Worm (Caenorhabditis elegans) whole organism, L4 larva: Measurements from ENCODE around the gene R08C7.11.
A peak's percentile ranks its signal among the peaks of the same experiment; 100 is the strongest.

ENCODE experiments used
- R02D3.7 ChIP-seq: fragments of 150-350 bp; sonication (generic microtip); optimal IDR thresholded peaks from 3 replicates; lab custom pipeline; 2014; ENCODE audit warnings: missing biosample characterization, missing genetic modification characterization
- T26A8.4 ChIP-seq: fragments of 200-800 bp; sonication (Bioruptor generic); IDR thresholded peaks from 2 replicates; pipeline ENCODE4 v1.3.6; 2022; ENCODE audit warnings: missing genetic modification characterization, missing compliant biosample characterization
- Y5F2A.4 ChIP-seq: fragments of 200-800 bp; sonication (Bioruptor generic); optimal IDR thresholded peaks from 2 replicates; lab custom pipeline; 2018; ENCODE audit warnings: mild to moderate bottlenecking, missing genetic modification characterization, missing compliant biosample characterization
- Y75B8A.6 ChIP-seq: fragments of 200-800 bp; sonication (Bioruptor generic); IDR thresholded peaks from 2 replicates; pipeline ENCODE4 v1.3.6; 2022; ENCODE audit warnings: missing genetic modification reagents, missing genetic modification characterization, missing compliant biosample characterization
- ZK337.2 ChIP-seq: fragments of 200-800 bp; sonication (Bioruptor generic); IDR thresholded peaks from 2 replicates; pipeline ENCODE4 v1.3.6; 2022; ENCODE audit warnings: missing genetic modification reagents, missing genetic modification characterization, missing compliant biosample characterization
- ZK546.5 ChIP-seq, 2 experiments: sonication (generic microtip); optimal IDR thresholded peaks; 2 replicates each; lab custom pipeline; 2017; ENCODE audit warnings: missing biosample characterization in 2 of 2, missing genetic modification characterization in 2 of 2
- aly-2 ChIP-seq: sonication (generic microtip); optimal IDR thresholded peaks from 2 replicates; lab custom pipeline; 2018; ENCODE audit warnings: missing biosample characterization, missing genetic modification characterization
- ama-1 ChIP-seq: fragments of 150-350 bp; optimal IDR thresholded peaks from 2 replicates; lab custom pipeline; 2014; ENCODE audit warnings: inconsistent platforms, mixed read lengths
- arid-1 ChIP-seq: fragments of 200-800 bp; sonication (Bioruptor generic); conservative IDR thresholded peaks from 2 replicates; pipeline ENCODE4 v1.3.6; 2022; ENCODE audit warnings: missing genetic modification reagents, missing genetic modification characterization, missing compliant biosample characterization
- ceh-32 ChIP-seq: sonication (generic microtip); optimal IDR thresholded peaks from 2 replicates; lab custom pipeline; 2016; ENCODE audit warnings: mild to moderate bottlenecking, missing genetic modification characterization, missing compliant biosample characterization; ENCODE audit not compliant: poor library complexity
- ceh-44 ChIP-seq: fragments of 200-800 bp; sonication (Bioruptor generic); IDR thresholded peaks from 2 replicates; pipeline ENCODE4 v1.3.6; 2022; ENCODE audit warnings: missing genetic modification reagents, missing genetic modification characterization, missing compliant biosample characterization
- ceh-62 ChIP-seq: sonication (generic microtip); optimal IDR thresholded peaks from 2 replicates; lab custom pipeline; 2017; ENCODE audit warnings: missing biosample characterization, missing genetic modification characterization
- ceh-82 ChIP-seq: sonication (generic microtip); optimal IDR thresholded peaks from 2 replicates; lab custom pipeline; 2017; ENCODE audit warnings: missing biosample characterization, missing genetic modification characterization
- ces-1 ChIP-seq: fragments of 150-350 bp; sonication (generic microtip); optimal IDR thresholded peaks from 4 replicates; lab custom pipeline; 2014; ENCODE audit warnings: missing biosample characterization, missing genetic modification reagents, missing genetic modification characterization
- ctbp-1 ChIP-seq: fragments of 200-800 bp; sonication (Bioruptor generic); IDR thresholded peaks from 2 replicates; pipeline ENCODE4 v1.3.6; 2022; ENCODE audit warnings: missing genetic modification reagents, missing genetic modification characterization, missing compliant biosample characterization
- daf-12 ChIP-seq: fragments of 150-350 bp; optimal IDR thresholded peaks from 2 replicates; lab custom pipeline; 2014; ENCODE audit warnings: missing biosample characterization, missing genetic modification reagents, missing genetic modification characterization
- dmd-6 ChIP-seq: fragments of 200-800 bp; sonication (Bioruptor generic); IDR thresholded peaks from 2 replicates; pipeline ENCODE4 v1.3.6; 2022; ENCODE audit warnings: missing genetic modification reagents, missing genetic modification characterization, missing compliant biosample characterization
- dve-1 ChIP-seq: sonication (generic microtip); optimal IDR thresholded peaks from 2 replicates; lab custom pipeline; 2017; ENCODE audit warnings: antibody characterized with exemption, mild to moderate bottlenecking, missing genetic modification characterization, missing compliant biosample characterization; ENCODE audit not compliant: insufficient read depth
- egl-27 ChIP-seq: sonication (generic microtip); optimal IDR thresholded peaks from 3 replicates; lab custom pipeline; 2017; ENCODE audit warnings: missing biosample characterization, missing genetic modification reagents, missing genetic modification characterization
- fkh-10 ChIP-seq: fragments of 150-350 bp; optimal IDR thresholded peaks from 2 replicates; lab custom pipeline; 2014; ENCODE audit warnings: missing biosample characterization, missing genetic modification reagents, missing genetic modification characterization
- fos-1 ChIP-seq: fragments of 150-350 bp; optimal IDR thresholded peaks from 2 replicates; lab custom pipeline; 2014; ENCODE audit warnings: missing biosample characterization, missing genetic modification characterization
- hif-1 ChIP-seq, 2 experiments: sonication (generic microtip); optimal IDR thresholded peaks; 2 replicates each; lab custom pipeline; 2016 to 2017; ENCODE audit warnings: missing compliant biosample characterization in 2 of 2, missing genetic modification characterization in 2 of 2, missing genetic modification reagents in 2 of 2, missing genotype in 2 of 2, mild to moderate bottlenecking in 1 of 2
- hlh-11 ChIP-seq: fragments of 200-800 bp; sonication (Bioruptor generic); optimal IDR thresholded peaks from 2 replicates; lab custom pipeline; 2018; ENCODE audit warnings: mild to moderate bottlenecking, missing genetic modification characterization, missing compliant biosample characterization
- lin-15B ChIP-seq: fragments of 150-350 bp; sonication (generic microtip); optimal IDR thresholded peaks from 3 replicates; lab custom pipeline; 2014; ENCODE audit warnings: missing biosample characterization, missing genetic modification characterization
- lin-29 ChIP-seq: fragments of 200-800 bp; sonication (Bioruptor generic); IDR thresholded peaks from 2 replicates; pipeline ENCODE4 v1.3.6; 2022; ENCODE audit warnings: missing genetic modification reagents, missing genetic modification characterization, missing compliant biosample characterization
- lin-39 ChIP-seq: fragments of 150-350 bp; optimal IDR thresholded peaks from 2 replicates; lab custom pipeline; 2014; ENCODE audit warnings: missing biosample characterization, missing genetic modification reagents, missing genetic modification characterization
- lsy-2 ChIP-seq, 2 experiments: fragments of 150-350 bp in 1 of 2; sonication (generic microtip) in 1 of 2; optimal IDR thresholded peaks; 2 replicates each; lab custom pipeline; 2014 to 2017; ENCODE audit warnings: missing biosample characterization in 2 of 2, missing genetic modification characterization in 2 of 2
- madf-9 ChIP-seq: fragments of 200-800 bp; sonication (Bioruptor generic); conservative IDR thresholded peaks from 2 replicates; pipeline ENCODE4 v1.3.6; 2022; ENCODE audit warnings: missing genetic modification reagents, missing genetic modification characterization, missing compliant biosample characterization
- mdl-1 ChIP-seq, 2 experiments: fragments of 150-350 bp in 1 of 2; sonication (generic microtip) in 1 of 2; optimal IDR thresholded peaks; 2 replicates each; lab custom pipeline; 2014 to 2017; ENCODE audit warnings: missing biosample characterization in 2 of 2, missing genetic modification characterization in 2 of 2
- mxl-3 ChIP-seq: fragments of 200-800 bp; sonication (Bioruptor generic); optimal IDR thresholded peaks from 2 replicates; lab custom pipeline; 2018; ENCODE audit warnings: mild to moderate bottlenecking, missing genetic modification characterization, missing compliant biosample characterization
- nhr-11 ChIP-seq: fragments of 150-350 bp; optimal IDR thresholded peaks from 2 replicates; lab custom pipeline; 2014; ENCODE audit warnings: missing biosample characterization, missing genetic modification characterization
- nhr-111 ChIP-seq: fragments of 200-800 bp; sonication (Bioruptor generic); optimal IDR thresholded peaks from 2 replicates; lab custom pipeline; 2018; ENCODE audit warnings: mild to moderate bottlenecking, missing genetic modification characterization, missing compliant biosample characterization
- nhr-25 ChIP-seq: sonication (generic microtip); optimal IDR thresholded peaks from 2 replicates; lab custom pipeline; 2017; ENCODE audit warnings: missing genetic modification characterization, mild to moderate bottlenecking, missing compliant biosample characterization, antibody characterized with exemption, moderate library complexity, borderline replicate concordance; ENCODE audit not compliant: insufficient read depth
- nhr-41 ChIP-seq: fragments of 200-800 bp; sonication (Bioruptor generic); IDR thresholded peaks from 2 replicates; pipeline ENCODE4 v1.3.6; 2022; ENCODE audit warnings: missing genetic modification reagents, missing genetic modification characterization, missing compliant biosample characterization
- nhr-76 ChIP-seq: fragments of 150-350 bp; optimal IDR thresholded peaks from 2 replicates; lab custom pipeline; 2014; ENCODE audit warnings: missing biosample characterization, missing genetic modification characterization
- pha-4 ChIP-seq, 2 experiments: fragments of 150-350 bp in 1 of 2; fragments of 200-800 bp in 1 of 2; sonication (Bioruptor generic) in 1 of 2; IDR thresholded peaks in 1 of 2; optimal IDR thresholded peaks in 1 of 2; 2 replicates each; pipeline versions ENCODE4 v1.3.6 to Lab custom; 2014 to 2022; ENCODE audit warnings: missing genetic modification characterization in 2 of 2, missing genetic modification reagents in 2 of 2, missing biosample characterization in 1 of 2, missing compliant biosample characterization in 1 of 2
- rbr-2 ChIP-seq: sonication (generic microtip); optimal IDR thresholded peaks from 2 replicates; lab custom pipeline; 2016; ENCODE audit warnings: missing genotype, missing genetic modification characterization, missing compliant biosample characterization
- saeg-2 ChIP-seq: fragments of 200-800 bp; sonication (Bioruptor generic); IDR thresholded peaks from 2 replicates; pipeline ENCODE4 v1.3.6; 2022; ENCODE audit warnings: missing genetic modification reagents, missing genetic modification characterization, missing compliant biosample characterization
- set-16 ChIP-seq: fragments of 200-800 bp; sonication (Bioruptor generic); IDR thresholded peaks from 2 replicates; pipeline ENCODE4 v1.3.6; 2022; ENCODE audit warnings: missing genetic modification reagents, missing genetic modification characterization, missing compliant biosample characterization
- snpc-1.2 ChIP-seq: fragments of 200-800 bp; sonication (Bioruptor generic); IDR thresholded peaks from 2 replicates; pipeline ENCODE4 v1.3.6; 2022; ENCODE audit warnings: missing genetic modification reagents, missing genetic modification characterization, missing compliant biosample characterization
- snpc-4 ChIP-seq: fragments of 150-350 bp; optimal IDR thresholded peaks from 2 replicates; lab custom pipeline; 2014; ENCODE audit warnings: missing biosample characterization, missing genetic modification characterization
- spr-1 ChIP-seq: sonication (generic microtip); optimal IDR thresholded peaks from 2 replicates; lab custom pipeline; 2016; ENCODE audit warnings: mild to moderate bottlenecking, missing genetic modification characterization, missing compliant biosample characterization
- tra-1 ChIP-seq: fragments of 200-800 bp; sonication (Bioruptor generic); IDR thresholded peaks from 2 replicates; pipeline ENCODE4 v1.3.6; 2022; ENCODE audit warnings: missing genetic modification reagents, missing genetic modification characterization, missing compliant biosample characterization
- vab-7 ChIP-seq: fragments of 200-800 bp; sonication (Bioruptor generic); IDR thresholded peaks from 2 replicates; pipeline ENCODE4 v1.3.6; 2022; ENCODE audit warnings: missing genetic modification reagents, missing genetic modification characterization, missing compliant biosample characterization
- zip-11 ChIP-seq: fragments of 200-800 bp; sonication (Bioruptor generic); IDR thresholded peaks from 2 replicates; pipeline ENCODE4 v1.3.6; 2022; ENCODE audit warnings: missing genetic modification characterization, missing compliant biosample characterization
- ztf-7 ChIP-seq: fragments of 150-350 bp; optimal IDR thresholded peaks from 2 replicates; lab custom pipeline; 2014; ENCODE audit warnings: missing biosample characterization, missing genetic modification characterization

R08C7.11 gene

DNA sequence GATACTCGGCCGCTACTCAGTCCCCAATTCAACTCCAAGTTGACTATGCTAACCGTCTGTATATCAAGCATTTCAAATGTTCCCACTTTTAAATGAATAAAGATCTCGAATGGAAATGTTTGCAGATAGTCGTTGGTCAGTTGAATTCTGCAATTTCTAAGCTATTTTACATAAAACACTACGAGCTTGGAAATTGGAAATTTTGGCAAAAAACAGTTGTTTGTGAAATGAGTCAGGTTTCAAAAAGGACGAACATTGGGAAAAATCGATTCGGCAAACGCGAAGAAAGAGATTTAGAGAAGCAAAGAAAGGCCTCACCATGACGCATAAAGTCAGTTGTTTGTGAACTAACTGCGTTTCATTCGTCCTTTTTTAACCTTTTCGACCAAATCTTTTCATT lies 7.9 kb downstream of the R08C7.11 start (continued):
- no peak for TF ChIP-seq ceh-32
- peak; percentile 11 for TF ChIP-seq Y5F2A.4 (GFP tag; lab: Kevin White, UChicago)
- no peak for TF ChIP-seq ceh-44 (GFP tag; lab: Robert Waterston, UW)
- peak; percentile 63 for TF ChIP-seq arid-1 (GFP tag; lab: Robert Waterston, UW)
- no peak for TF ChIP-seq nhr-41
- no peak for TF ChIP-seq fkh-10 (GFP tag; lab: Kevin White, UChicago)
- no peak for TF ChIP-seq nhr-111 (GFP tag; lab: Kevin White, UChicago)
- TF ChIP-seq nhr-11 = no peak
- no peak for TF ChIP-seq nhr-76 (tag; lab: Kevin White, UChicago)
- 0 out of 2 replicates have a peak, but pooled peaks have one; percentile 28 for TF ChIP-seq ctbp-1 (GFP tag; lab: Robert Waterston, UW)
- no peak for TF ChIP-seq saeg-2 (GFP tag; lab: Robert Waterston, UW)
- TF ChIP-seq, all 104 proteins: peak for 22

DNA sequence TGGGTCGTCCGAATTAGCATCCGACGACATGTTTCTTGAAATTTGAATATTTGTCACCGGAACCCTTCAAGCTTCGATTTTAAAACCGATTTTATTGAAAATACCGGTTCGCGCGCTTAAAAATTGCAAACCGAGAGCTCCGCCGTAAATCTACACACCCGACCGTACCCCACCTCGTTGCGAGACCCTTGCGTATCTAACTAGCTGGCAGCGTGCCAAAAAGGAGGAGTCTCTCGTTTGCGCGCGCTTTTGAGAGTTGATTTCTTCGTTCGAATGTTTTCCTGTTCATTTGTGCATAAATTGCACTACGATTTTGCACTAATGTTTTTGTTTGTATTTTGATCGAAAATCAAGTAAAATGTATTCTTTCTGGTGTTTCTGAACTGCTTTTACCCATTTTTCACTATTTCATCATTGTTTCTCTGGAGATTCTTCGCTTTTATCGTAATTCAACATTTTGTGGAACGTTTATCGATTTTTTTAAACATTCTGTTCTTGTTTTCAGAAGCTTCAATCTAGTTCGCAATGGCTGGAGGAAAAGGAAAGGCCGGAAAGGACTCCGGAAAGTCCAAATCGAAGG lies 8.9 kb downstream of the R08C7.11 start, which contains the start of the genes wapl-1 and htz-1:
wapl-1 (minus strand) TSS at position 30 of the 580 bp plus-strand sequence.
htz-1 (plus strand) TSS at position 506 of the 580 bp plus-strand sequence.
- TF ChIP-seq hlh-11 (tag; lab: Kevin White, UChicago) (peak; percentile 92), nhr-11 (peak; percentile 97), set-16 (GFP tag; lab: Robert Waterston, UW) (peak; percentile 42; the same call in 1 of the 2 replicates), nhr-111 (GFP tag; lab: Kevin White, UChicago) (no peak), lsy-2 (tag; optimal IDR thresholded peaks at IDR 0.05; lab: Kevin White, UChicago) (peak; percentile 98 to 99), snpc-1.2 (GFP tag; lab: Robert Waterston, UW) (peak; percentile 72), T26A8.4 (GFP tag; lab: Robert Waterston, UW) (peak; percentile 98), tra-1 (GFP tag; lab: Robert Waterston, UW) (peak; percentile 45; the same call in 1 of the 2 replicates), snpc-4 (tag; lab: Kevin White, UChicago) (no peak), fkh-10 (GFP tag; lab: Kevin White, UChicago) (peak; percentile 96), pha-4 (GFP tag; IDR thresholded peaks at IDR 0.05; lab: Robert Waterston, UW) (peak; percentile 88; the same call in 1 of the 2 replicates), pha-4 (tag; optimal IDR thresholded peaks at IDR 0.05; lab: Kevin White, UChicago) (peak; percentile 46), dve-1 (peak; percentile 98), madf-9 (peak; percentile 77), dmd-6 (GFP tag; lab: Robert Waterston, UW) (peak; percentile 92), fos-1 (tag; lab: Kevin White, UChicago) (no peak), ctbp-1 (GFP tag; lab: Robert Waterston, UW) (peak; percentile 84), ama-1 (lab: Kevin White, UChicago) (peak; percentile 88), ceh-32 (no peak), ZK546.5 (tag; optimal IDR thresholded peaks at IDR 0.05; lab: Kevin White, UChicago) (peak; percentile 76 to 97), rbr-2 (peak; percentile 94), nhr-41 (no peak), ztf-7 (no peak), R02D3.7 (tag; lab: Kevin White, UChicago) (peak; percentile 93), ceh-62 (no peak), lin-39 (tag; lab: Kevin White, UChicago) (no peak), mxl-3 (GFP tag; lab: Kevin White, UChicago) (peak; percentile 78), aly-2 (tag; lab: Kevin White, UChicago) (no peak), daf-12 (tag; lab: Kevin White, UChicago) (no peak), egl-27 (tag; lab: Kevin White, UChicago) (no peak), ZK337.2 (GFP tag; lab: Robert Waterston, UW) (no peak), vab-7 (peak; percentile 52; the same call in 1 of the 2 replicates), lin-29 (GFP tag; lab: Robert Waterston, UW) (peak; percentile 71), zip-11 (GFP tag; lab: Robert Waterston, UW) (no peak), nhr-25 (tag; lab: Kevin White, UChicago) (peak; percentile 88), Y75B8A.6 (0 out of 2 replicates have a peak, but pooled peaks have one; percentile 35), hif-1 (tag; optimal IDR thresholded peaks at IDR 0.05; lab: Kevin White, UChicago) (peak; percentile 38 to 91), saeg-2 (GFP tag; lab: Robert Waterston, UW) (peak; percentile 88), ceh-82 (tag; lab: Kevin White, UChicago) (no peak), lin-15B (tag; lab: Kevin White, UChicago) (peak; percentile 76), mdl-1 (tag; optimal IDR thresholded peaks at IDR 0.05; lab: Kevin White, UChicago) (peak in 1 of 2 experiments; percentile 81), spr-1 (tag; lab: Kevin White, UChicago) (peak; percentile 80), ces-1 (peak; percentile 59)
